Fruit fly (Drosophila melanogaster) whole organism, embryonic: Measurements from ENCODE around the gene CG6726.

Experiments
- Atf3 ChIP-seq: fragments of 200-800 bp; sonication (Bioruptor generic); optimal IDR thresholded peaks from 3 replicates; lab custom pipeline; 2016; ENCODE audit warnings: missing biosample characterization, missing genetic modification characterization
- Bdp1 ChIP-seq: fragments of 200-800 bp; sonication (Bioruptor generic); optimal IDR thresholded peaks from 3 replicates; lab custom pipeline; 2016; ENCODE audit warnings: missing biosample characterization, missing genetic modification characterization
- Blimp-1 ChIP-seq: fragments of 200-800 bp; sonication (Bioruptor generic); optimal IDR thresholded peaks from 3 replicates; lab custom pipeline; 2018; ENCODE audit warnings: missing biosample characterization, missing genetic modification characterization, mild to moderate bottlenecking, moderate library complexity, missing genetic modification reagents
- Bteb2 ChIP-seq: fragments of 200-800 bp; sonication (Bioruptor generic); optimal IDR thresholded peaks from 2 replicates; lab custom pipeline; 2016; ENCODE audit warnings: missing biosample characterization, missing genetic modification characterization
- CG10267 ChIP-seq: fragments of 200-800 bp; sonication (Bioruptor generic); optimal IDR thresholded peaks from 2 replicates; lab custom pipeline; 2018; ENCODE audit warnings: missing biosample characterization, mild to moderate bottlenecking, missing genetic modification characterization, moderate library complexity
- CG10462 ChIP-seq: fragments of 200-800 bp; sonication (Bioruptor generic); optimal IDR thresholded peaks from 2 replicates; lab custom pipeline; 2016; ENCODE audit warnings: missing biosample characterization, missing genetic modification characterization
- CG11085 ChIP-seq: fragments of 200-800 bp; sonication (Bioruptor generic); IDR thresholded peaks from 2 replicates; pipeline ENCODE4 v1.3.6; 2022; ENCODE audit warnings: missing biosample characterization, missing genetic modification characterization
- CG11247 ChIP-seq: fragments of 200-800 bp; sonication (Bioruptor generic); IDR thresholded peaks from 2 replicates; pipeline ENCODE4 v1.3.6; 2022; ENCODE audit warnings: missing biosample characterization, missing genetic modification characterization
- CG11398 ChIP-seq: fragments of 200-800 bp; sonication (Bioruptor generic); optimal IDR thresholded peaks from 2 replicates; lab custom pipeline; 2016; ENCODE audit warnings: missing biosample characterization, missing genetic modification characterization
- CG12219 ChIP-seq: fragments of 200-800 bp; sonication (Bioruptor generic); optimal IDR thresholded peaks from 3 replicates; lab custom pipeline; 2018; ENCODE audit warnings: missing biosample characterization, mild to moderate bottlenecking, missing genetic modification characterization
- CG15514 ChIP-seq: fragments of 200-800 bp; sonication (Bioruptor generic); optimal IDR thresholded peaks from 3 replicates; lab custom pipeline; 2017; ENCODE audit warnings: missing biosample characterization, missing genetic modification characterization, mild to moderate bottlenecking, moderate library complexity, missing genetic modification reagents
- CG1603 ChIP-seq: fragments of 200-800 bp; sonication (Bioruptor generic); optimal IDR thresholded peaks from 2 replicates; lab custom pipeline; 2019; ENCODE audit warnings: missing biosample characterization, mild to moderate bottlenecking, missing genetic modification characterization, moderate library complexity
- CG16779 ChIP-seq: fragments of 200-800 bp; sonication (Bioruptor generic); IDR thresholded peaks from 2 replicates; pipeline ENCODE4 v1.3.6; 2022; ENCODE audit warnings: missing biosample characterization, missing genetic modification characterization
- CG18011 ChIP-seq: fragments of 200-800 bp; sonication (Bioruptor generic); optimal IDR thresholded peaks from 2 replicates; lab custom pipeline; 2017; ENCODE audit warnings: missing biosample characterization, missing genetic modification characterization, mild to moderate bottlenecking, moderate library complexity, missing genotype
- CG31224 ChIP-seq: fragments of 200-800 bp; sonication (Bioruptor generic); IDR thresholded peaks from 2 replicates; pipeline ENCODE4 v1.3.6; 2022; ENCODE audit warnings: missing biosample characterization, missing genetic modification characterization
- CG32772 ChIP-seq: fragments of 200-800 bp; sonication (Bioruptor generic); IDR thresholded peaks from 2 replicates; pipeline ENCODE4 v1.3.6; 2022; ENCODE audit warnings: missing biosample characterization, missing genetic modification characterization
- CG3995 ChIP-seq: fragments of 200-800 bp; sonication (Bioruptor generic); optimal IDR thresholded peaks from 3 replicates; lab custom pipeline; 2016; ENCODE audit warnings: missing biosample characterization, missing genetic modification characterization
- CG5180 ChIP-seq: fragments of 200-800 bp; sonication (Bioruptor generic); optimal IDR thresholded peaks from 3 replicates; lab custom pipeline; 2017; ENCODE audit warnings: missing biosample characterization, missing genetic modification characterization, mild to moderate bottlenecking, moderate library complexity, missing genetic modification reagents
- CG6791 ChIP-seq: fragments of 200-800 bp; sonication (Bioruptor generic); IDR thresholded peaks from 3 replicates; pipeline ENCODE4 v1.3.6; 2022; ENCODE audit warnings: missing biosample characterization, missing genetic modification characterization; ENCODE audit not compliant: partially characterized antibody
- CG7963 ChIP-seq: fragments of 200-800 bp; sonication (Bioruptor generic); IDR thresholded peaks from 3 replicates; pipeline ENCODE4 v1.3.6; 2022; ENCODE audit warnings: missing biosample characterization, missing genetic modification characterization; ENCODE audit not compliant: partially characterized antibody
- CG9609 ChIP-seq: fragments of 200-800 bp; sonication (Bioruptor generic); optimal IDR thresholded peaks from 3 replicates; lab custom pipeline; 2016; ENCODE audit warnings: missing biosample characterization, missing genetic modification characterization
- CG9727 ChIP-seq: fragments of 200-800 bp; sonication (Bioruptor generic); optimal IDR thresholded peaks from 3 replicates; lab custom pipeline; 2017; ENCODE audit warnings: missing biosample characterization, mild to moderate bottlenecking, missing genetic modification characterization
- CkIIα-i1 ChIP-seq: fragments of 200-800 bp; sonication (Bioruptor generic); IDR thresholded peaks from 2 replicates; pipeline ENCODE4 v1.3.6; 2022; ENCODE audit warnings: missing biosample characterization, missing genetic modification characterization
- Dfd ChIP-seq, 2 experiments: fragments of >200 bp; optimal IDR thresholded peaks; 2 replicates each; lab custom pipeline; 2017; ENCODE audit warnings: missing biosample characterization in 2 of 2, missing genetic modification characterization in 2 of 2
- E2f1 ChIP-seq: fragments of 200-800 bp; sonication (Bioruptor generic); IDR thresholded peaks from 2 replicates; pipeline ENCODE4 v1.3.6; 2022; ENCODE audit warnings: missing biosample characterization, missing genetic modification characterization
- E2f2 ChIP-seq: fragments of 200-800 bp; sonication (Bioruptor generic); IDR thresholded peaks from 2 replicates; pipeline ENCODE4 v1.3.6; 2022; ENCODE audit warnings: missing biosample characterization, missing genetic modification characterization
- ERR ChIP-seq: fragments of 200-800 bp; sonication (Bioruptor generic); optimal IDR thresholded peaks from 2 replicates; lab custom pipeline; 2016; ENCODE audit warnings: missing biosample characterization, missing genetic modification characterization
- Hmr ChIP-seq: fragments of 200-800 bp; sonication (Bioruptor generic); optimal IDR thresholded peaks from 3 replicates; lab custom pipeline; 2017; ENCODE audit warnings: mild to moderate bottlenecking, missing biosample characterization, missing genetic modification reagents, missing genetic modification characterization
- Hr3 ChIP-seq: fragments of 200-800 bp; sonication (Bioruptor generic); optimal IDR thresholded peaks from 3 replicates; lab custom pipeline; 2016; ENCODE audit warnings: missing biosample characterization, missing genetic modification characterization
- Hr78 ChIP-seq, 2 experiments: fragments of 200-800 bp in 1 of 2; fragments of >200 bp in 1 of 2; sonication (Bioruptor generic) in 1 of 2; optimal IDR thresholded peaks; 2 replicates each; lab custom pipeline; 2017 to 2019; ENCODE audit warnings: missing biosample characterization in 2 of 2, missing genetic modification characterization in 2 of 2, mild to moderate bottlenecking in 1 of 2, moderate library complexity in 1 of 2
- MBD-R2 ChIP-seq: fragments of 200-800 bp; sonication (Bioruptor generic); IDR thresholded peaks from 2 replicates; pipeline ENCODE4 v1.3.6; 2022; ENCODE audit warnings: missing biosample characterization, missing genetic modification characterization
- MTF-1 ChIP-seq: fragments of 200-800 bp; sonication (Bioruptor generic); optimal IDR thresholded peaks from 2 replicates; lab custom pipeline; 2018; ENCODE audit warnings: missing biosample characterization, mild to moderate bottlenecking, missing genetic modification characterization, borderline replicate concordance
- Med ChIP-seq: fragments of 200-800 bp; sonication (Bioruptor generic); peaks from one replicate; lab custom pipeline; 2016; ENCODE audit warnings: missing biosample characterization, missing genetic modification characterization, mild to moderate bottlenecking, inconsistent platforms, moderate library complexity
- Pdp1 ChIP-seq, 2 experiments: fragments of 200-800 bp; sonication (Bioruptor generic); optimal IDR thresholded peaks; 3 replicates each; lab custom pipeline; 2016; ENCODE audit warnings: missing biosample characterization in 2 of 2, missing genetic modification characterization in 2 of 2, mild to moderate bottlenecking in 1 of 2, moderate library complexity in 1 of 2
- Ravus ChIP-seq: fragments of 200-800 bp; sonication (Bioruptor generic); IDR thresholded peaks from 2 replicates; pipeline ENCODE4 v1.3.6; 2022; ENCODE audit warnings: missing biosample characterization, missing genetic modification characterization
- Rfx ChIP-seq: fragments of 200-800 bp; sonication (Bioruptor generic); IDR thresholded peaks from 2 replicates; pipeline ENCODE4 v1.3.6; 2022; ENCODE audit warnings: missing biosample characterization, missing genetic modification characterization
- Usf ChIP-seq: fragments of 200-800 bp; sonication (Bioruptor generic); optimal IDR thresholded peaks from 2 replicates; lab custom pipeline; 2017; ENCODE audit warnings: missing genotype, missing biosample characterization, missing genetic modification characterization
- bowl ChIP-seq: fragments of 200-800 bp; sonication (Bioruptor generic); IDR thresholded peaks from 2 replicates; pipeline ENCODE4 v1.3.6; 2022; ENCODE audit warnings: missing biosample characterization, missing genetic modification characterization
- crc ChIP-seq: fragments of 200-800 bp; sonication (Bioruptor generic); optimal IDR thresholded peaks from 2 replicates; lab custom pipeline; 2016; ENCODE audit warnings: missing biosample characterization, missing genetic modification characterization
- crp ChIP-seq, 2 experiments: fragments of 200-800 bp; sonication (Bioruptor generic); optimal IDR thresholded peaks; 2 replicates in 1 of 2; 3 replicates in 1 of 2; lab custom pipeline; 2017; ENCODE audit warnings: missing biosample characterization in 2 of 2, missing genetic modification characterization in 2 of 2, mild to moderate bottlenecking in 1 of 2, moderate library complexity in 1 of 2
- exex ChIP-seq: fragments of 200-800 bp; sonication (Bioruptor generic); optimal IDR thresholded peaks from 4 replicates; lab custom pipeline; 2018; ENCODE audit warnings: missing biosample characterization, mild to moderate bottlenecking, missing genetic modification characterization, moderate library complexity
- gsb-n ChIP-seq: fragments of 200-800 bp; sonication (Bioruptor generic); optimal IDR thresholded peaks from 3 replicates; lab custom pipeline; 2018; ENCODE audit warnings: missing biosample characterization, mild to moderate bottlenecking, missing genetic modification characterization
- lab ChIP-seq: fragments of 200-800 bp; sonication (Bioruptor generic); optimal IDR thresholded peaks from 3 replicates; lab custom pipeline; 2017; ENCODE audit warnings: missing biosample characterization, missing genetic modification characterization, mild to moderate bottlenecking, moderate library complexity, missing genetic modification reagents
- oc ChIP-seq: fragments of 200-800 bp; sonication (Bioruptor generic); optimal IDR thresholded peaks from 2 replicates; lab custom pipeline; 2018; ENCODE audit warnings: missing biosample characterization, mild to moderate bottlenecking, missing genetic modification characterization, moderate library complexity
- p53 ChIP-seq: fragments of 200-800 bp; sonication (Bioruptor generic); optimal IDR thresholded peaks from 2 replicates; lab custom pipeline; 2016; ENCODE audit warnings: missing biosample characterization, missing genetic modification characterization
- pb ChIP-seq: fragments of 200-800 bp; sonication (Bioruptor generic); optimal IDR thresholded peaks from 3 replicates; lab custom pipeline; 2016; ENCODE audit warnings: missing biosample characterization, missing genetic modification characterization
- sima ChIP-seq: fragments of 200-800 bp; sonication (Bioruptor generic); optimal IDR thresholded peaks from 2 replicates; lab custom pipeline; 2016; ENCODE audit warnings: missing biosample characterization, missing genetic modification characterization
- slbo ChIP-seq: fragments of 200-800 bp; sonication (Bioruptor generic); IDR thresholded peaks from 2 replicates; pipeline ENCODE4 v1.3.6; 2022; ENCODE audit warnings: missing biosample characterization, missing genetic modification characterization
- usp ChIP-seq: fragments of >200 bp; optimal IDR thresholded peaks from 2 replicates; lab custom pipeline; 2017; ENCODE audit warnings: missing biosample characterization, missing genetic modification characterization
- zen ChIP-seq: fragments of 200-800 bp; sonication (Bioruptor generic); optimal IDR thresholded peaks from 3 replicates; lab custom pipeline; 2018; ENCODE audit warnings: missing biosample characterization, mild to moderate bottlenecking, missing genetic modification characterization, moderate library complexity

The CG6726 gene

DNA sequence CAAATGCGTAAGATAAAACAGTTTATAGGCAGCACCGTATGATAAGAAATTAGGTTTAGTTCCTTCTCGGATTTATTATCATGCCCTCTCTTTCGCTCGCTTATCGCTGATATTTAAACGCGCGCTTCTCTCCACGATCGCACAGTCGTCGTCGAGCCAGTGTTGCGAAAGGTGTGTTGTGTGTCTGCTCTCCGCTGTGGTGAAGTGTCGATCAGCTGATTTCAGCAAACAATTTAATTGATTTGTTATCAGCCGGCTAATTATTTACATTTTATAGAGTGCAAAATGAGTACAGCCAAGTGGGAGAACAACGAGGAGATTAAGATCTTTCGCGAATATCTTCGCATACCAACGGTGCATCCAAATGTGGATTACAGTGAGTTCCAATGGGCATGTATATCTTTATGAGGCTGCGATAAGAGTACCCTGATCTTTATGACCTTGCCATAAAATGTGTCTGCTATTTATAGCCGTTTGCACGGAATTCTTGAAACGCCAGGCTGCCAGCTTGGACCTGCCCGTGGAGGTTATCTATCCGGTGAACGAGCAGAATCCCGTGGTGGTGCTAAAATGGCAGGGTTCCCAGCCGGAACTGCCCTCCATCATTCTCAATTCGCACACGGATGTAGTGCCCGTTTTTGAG lies at the start of gene CG6726, which contains the start of gene CG17110 (continued):
- no peak for TF ChIP-seq CG11085 (GFP tag; lab: Robert Waterston, UW)
- peak; percentile 77 for TF ChIP-seq exex (tag; lab: Kevin White, UChicago)
- TF ChIP-seq crc (GFP tag; lab: Kevin White, UChicago): no peak
- TF ChIP-seq zen (tag; lab: Kevin White, UChicago): no peak
- TF ChIP-seq CG1603 (tag; lab: Kevin White, UChicago): no peak
- TF ChIP-seq bowl (GFP tag; lab: Robert Waterston, UW): no peak
- no peak for TF ChIP-seq MTF-1 (GFP tag; lab: Kevin White, UChicago)
- no peak for TF ChIP-seq Hmr (GFP tag; lab: Kevin White, UChicago)
- TF ChIP-seq Usf (GFP tag; lab: Kevin White, UChicago): no peak
- TF ChIP-seq CG7963 (GFP tag; lab: Robert Waterston, UW): no peak
- TF ChIP-seq sima (GFP tag; lab: Kevin White, UChicago): no peak
- TF ChIP-seq Pdp1 (GFP tag; optimal IDR thresholded peaks at IDR 0.05; lab: Kevin White, UChicago): no peak
- no peak for TF ChIP-seq usp (GFP tag; lab: Kevin White, UChicago)
- peak; percentile 36; the same call in 1 of the 2 replicates for TF ChIP-seq MBD-R2
- TF ChIP-seq oc (tag; lab: Kevin White, UChicago): no peak
- TF ChIP-seq E2f1 (GFP tag; lab: Robert Waterston, UW): no peak
- TF ChIP-seq pb (GFP tag; lab: Kevin White, UChicago): no peak
- TF ChIP-seq Rfx (GFP tag; lab: Robert Waterston, UW): no peak
- peak; percentile 37 for TF ChIP-seq lab (GFP tag; lab: Kevin White, UChicago)
- no peak for TF ChIP-seq slbo
- no peak for TF ChIP-seq gsb-n (tag; lab: Kevin White, UChicago)
- no peak for TF ChIP-seq CG5180 (GFP tag; lab: Kevin White, UChicago)
- TF ChIP-seq p53 (GFP tag; lab: Kevin White, UChicago): no peak
- peak; percentile 69 for TF ChIP-seq E2f2 (GFP tag; lab: Robert Waterston, UW)
- TF ChIP-seq CG15514: no peak
- no peak for TF ChIP-seq CG11247 (GFP tag; lab: Robert Waterston, UW)
- no peak for TF ChIP-seq CG3995 (GFP tag; lab: Kevin White, UChicago)
- TF ChIP-seq Ravus: no peak
- no peak for TF ChIP-seq CG11398 (GFP tag; lab: Kevin White, UChicago)
- no peak for TF ChIP-seq CG16779
- no peak for TF ChIP-seq Dfd (GFP tag; optimal IDR thresholded peaks at IDR 0.05; lab: Kevin White, UChicago)
- TF ChIP-seq Hr3 (GFP tag; lab: Kevin White, UChicago): no peak
- TF ChIP-seq Hr78 (GFP tag; optimal IDR thresholded peaks at IDR 0.05; lab: Kevin White, UChicago): no peak
- no peak for TF ChIP-seq CG10462 (GFP tag; lab: Kevin White, UChicago)
- no peak for TF ChIP-seq CG32772 (GFP tag; lab: Robert Waterston, UW)
- TF ChIP-seq CG9609 (GFP tag; lab: Kevin White, UChicago): no peak
- no peak for TF ChIP-seq CG9727
- TF ChIP-seq ERR (GFP tag; lab: Kevin White, UChicago): no peak
- TF ChIP-seq CG31224 (GFP tag; lab: Robert Waterston, UW): no peak
- no peak for TF ChIP-seq Atf3 (GFP tag; lab: Kevin White, UChicago)
- no peak for TF ChIP-seq CG18011 (GFP tag; lab: Kevin White, UChicago)
- peak; percentile 79 for TF ChIP-seq Med (GFP tag; lab: Kevin White, UChicago)
- TF ChIP-seq crp (GFP tag; optimal IDR thresholded peaks at IDR 0.05; lab: Kevin White, UChicago): peak in 1 of 2 experiments; percentile 76
- TF ChIP-seq Bdp1 (GFP tag; lab: Kevin White, UChicago): no peak
- no peak for TF ChIP-seq Bteb2 (GFP tag; lab: Kevin White, UChicago)
- no peak for TF ChIP-seq Blimp-1 (GFP tag; lab: Kevin White, UChicago)
- TF ChIP-seq CG12219 (GFP tag; lab: Kevin White, UChicago): no peak
- TF ChIP-seq CG10267 (tag; lab: Kevin White, UChicago): peak; percentile 53
- no peak for TF ChIP-seq CkIIα-i1 (GFP tag; lab: Robert Waterston, UW)
- no peak for TF ChIP-seq CG6791
